Fruit fly (Drosophila melanogaster): ENCODE results near the gene Sirt4.

dm6 chrX:5679079-5679932 is 13.6 kb upstream of the Sirt4 start:
- no peak for TF ChIP-seq fkh (GFP tag; optimal IDR thresholded peaks at IDR 0.05)
- peak; percentile 69 for TF ChIP-seq CG34406 (GFP tag; optimal IDR thresholded peaks at IDR 0.05)
- peak; percentile 76 for TF ChIP-seq Ets21C (GFP tag; optimal IDR thresholded peaks at IDR 0.05)

Data from whole organism, prepupa.